Worm (Caenorhabditis elegans) whole organism, L3 larva: Measurements from ENCODE around the gene mrpl-2.
"Not testable (repeated sequence)": the region's sequence is repeated elsewhere in the genome, so short reads cannot be mapped to it uniquely, and the experiment has no call there.

Source experiments
- R02D3.7 ChIP-seq: fragments of 150-350 bp; optimal IDR thresholded peaks from 2 replicates; lab custom pipeline; 2014; ENCODE audit warnings: missing biosample characterization, missing genetic modification characterization
- aly-2 ChIP-seq: fragments of 150-350 bp; optimal IDR thresholded peaks from 2 replicates; lab custom pipeline; 2014; ENCODE audit warnings: missing biosample characterization, missing genetic modification characterization
- ama-1 ChIP-seq: fragments of 150-350 bp; optimal IDR thresholded peaks from 2 replicates; lab custom pipeline; 2018
- ceh-16 ChIP-seq: sonication (generic microtip); optimal IDR thresholded peaks from 2 replicates; lab custom pipeline; 2017; ENCODE audit warnings: missing biosample characterization, missing genetic modification characterization
- ceh-28 ChIP-seq: fragments of 150-350 bp; optimal IDR thresholded peaks from 2 replicates; lab custom pipeline; 2014; ENCODE audit warnings: missing biosample characterization, missing genetic modification reagents, missing genetic modification characterization
- ceh-82 ChIP-seq: fragments of 150-350 bp; optimal IDR thresholded peaks from 2 replicates; lab custom pipeline; 2014; ENCODE audit warnings: missing biosample characterization, missing genetic modification characterization
- ceh-9 ChIP-seq: sonication (generic microtip); optimal IDR thresholded peaks from 2 replicates; lab custom pipeline; 2018; ENCODE audit warnings: missing biosample characterization, missing genetic modification characterization
- daf-12 ChIP-seq: fragments of 150-350 bp; optimal IDR thresholded peaks from 2 replicates; lab custom pipeline; 2014; ENCODE audit warnings: missing biosample characterization, missing genetic modification reagents, missing genetic modification characterization
- elt-2 ChIP-seq: sonication (generic microtip); optimal IDR thresholded peaks from 2 replicates; lab custom pipeline; 2016; ENCODE audit warnings: missing genetic modification reagents, mild to moderate bottlenecking, missing genetic modification characterization, missing compliant biosample characterization
- elt-3 ChIP-seq, 3 experiments: fragments of 150-350 bp in 1 of 3; sonication (generic microtip) in 2 of 3; optimal IDR thresholded peaks; 2 replicates in 2 of 3; 4 replicates in 1 of 3; lab custom pipeline; 2014 to 2017; ENCODE audit warnings: missing biosample characterization in 3 of 3, missing genetic modification characterization in 3 of 3
- fkh-10 ChIP-seq: sonication (generic microtip); optimal IDR thresholded peaks from 2 replicates; lab custom pipeline; 2017; ENCODE audit warnings: missing biosample characterization, missing genetic modification reagents, missing genetic modification characterization
- fos-1 ChIP-seq: fragments of 150-350 bp; optimal IDR thresholded peaks from 2 replicates; lab custom pipeline; 2014; ENCODE audit warnings: missing biosample characterization, missing genetic modification characterization
- hmg-11 ChIP-seq: sonication (generic microtip); optimal IDR thresholded peaks from 2 replicates; lab custom pipeline; 2016; ENCODE audit warnings: missing genetic modification characterization, missing compliant biosample characterization
- jun-1 ChIP-seq: fragments of 150-350 bp; optimal IDR thresholded peaks from 2 replicates; lab custom pipeline; 2014; ENCODE audit warnings: missing biosample characterization, missing genetic modification reagents, missing genetic modification characterization
- mdl-1 ChIP-seq: fragments of 150-350 bp; optimal IDR thresholded peaks from 2 replicates; lab custom pipeline; 2014; ENCODE audit warnings: missing biosample characterization, missing genetic modification characterization
- mml-1 ChIP-seq: fragments of 150-350 bp; sonication (generic microtip); optimal IDR thresholded peaks from 3 replicates; lab custom pipeline; 2014; ENCODE audit warnings: missing biosample characterization, missing genetic modification characterization
- nfya-1 ChIP-seq: sonication (generic microtip); optimal IDR thresholded peaks from 2 replicates; lab custom pipeline; 2017; ENCODE audit warnings: missing genetic modification characterization, mild to moderate bottlenecking, missing compliant biosample characterization, antibody characterized with exemption, moderate library complexity; ENCODE audit not compliant: insufficient read depth
- nhr-11 ChIP-seq: fragments of 150-350 bp; optimal IDR thresholded peaks from 2 replicates; lab custom pipeline; 2014; ENCODE audit warnings: missing biosample characterization, missing genetic modification characterization
- nhr-23 ChIP-seq: fragments of 150-350 bp; optimal IDR thresholded peaks from 2 replicates; lab custom pipeline; 2014; ENCODE audit warnings: missing biosample characterization, missing genetic modification reagents, missing genetic modification characterization
- nhr-237 ChIP-seq: fragments of 150-350 bp; optimal IDR thresholded peaks from 2 replicates; lab custom pipeline; 2014; ENCODE audit warnings: missing biosample characterization, missing genetic modification characterization
- nhr-25 ChIP-seq: sonication (generic microtip); optimal IDR thresholded peaks from 2 replicates; lab custom pipeline; 2017; ENCODE audit warnings: missing biosample characterization, missing genetic modification characterization
- nhr-43 ChIP-seq: sonication (generic microtip); optimal IDR thresholded peaks from 2 replicates; lab custom pipeline; 2016; ENCODE audit warnings: mild to moderate bottlenecking, missing genetic modification characterization, missing compliant biosample characterization; ENCODE audit not compliant: poor library complexity, severe bottlenecking
- nhr-67 ChIP-seq: fragments of 150-350 bp; optimal IDR thresholded peaks from 2 replicates; lab custom pipeline; 2014; ENCODE audit warnings: missing biosample characterization, missing genetic modification characterization
- nhr-77 ChIP-seq: fragments of 150-350 bp; optimal IDR thresholded peaks from 2 replicates; lab custom pipeline; 2014; ENCODE audit warnings: missing biosample characterization, missing genetic modification characterization
- pha-4 ChIP-seq: fragments of 150-350 bp; optimal IDR thresholded peaks from 2 replicates; lab custom pipeline; 2014; ENCODE audit warnings: missing biosample characterization, missing genetic modification reagents, missing genetic modification characterization
- sea-2 ChIP-seq: fragments of 150-350 bp; sonication (generic microtip); optimal IDR thresholded peaks from 4 replicates; lab custom pipeline; 2014; ENCODE audit warnings: missing biosample characterization, missing genetic modification reagents, missing genetic modification characterization
- snpc-4 ChIP-seq: fragments of 150-350 bp; optimal IDR thresholded peaks from 2 replicates; lab custom pipeline; 2014; ENCODE audit warnings: missing biosample characterization, missing genetic modification characterization
- tbx-2 ChIP-seq: sonication (generic microtip); optimal IDR thresholded peaks from 2 replicates; lab custom pipeline; 2016; ENCODE audit warnings: mild to moderate bottlenecking, missing genetic modification characterization, missing compliant biosample characterization
- unc-39 ChIP-seq: sonication (generic microtip); optimal IDR thresholded peaks from 4 replicates; lab custom pipeline; 2017; ENCODE audit warnings: missing biosample characterization, missing genetic modification characterization
- unc-62 ChIP-seq: fragments of 150-350 bp; sonication (generic microtip); optimal IDR thresholded peaks from 4 replicates; lab custom pipeline; 2014; ENCODE audit warnings: missing biosample characterization, missing genetic modification reagents, missing genetic modification characterization
- ztf-11 ChIP-seq: fragments of 150-350 bp; optimal IDR thresholded peaks from 2 replicates; lab custom pipeline; 2014; ENCODE audit warnings: missing biosample characterization, missing genetic modification characterization

Gene mrpl-2

ce11 chrIV:768312-768711, 4.7 kb upstream of the mrpl-2 start, which contains the start of gene F56B3.2:
Gene F56B3.2, minus strand, starts transcription at chrIV:768584.
- peak; percentile 12 for TF ChIP-seq hmg-11 (tag; lab: Kevin White, UChicago)
- TF ChIP-seq ceh-9 (tag; lab: Kevin White, UChicago): no peak
- peak; percentile 50 for TF ChIP-seq nhr-23 (tag; lab: Kevin White, UChicago)
- no peak for TF ChIP-seq mdl-1 (tag; lab: Kevin White, UChicago)
- no peak for TF ChIP-seq nhr-77 (tag; lab: Kevin White, UChicago)
- peak; percentile 43 for TF ChIP-seq ceh-28 (tag; lab: Kevin White, UChicago)

- not testable (repeated sequence) for TF ChIP-seq daf-12, nhr-67, jun-1 (tag; lab: Kevin White, UChicago)
Observed at ce11 chrIV:771061-771460, 2.0 kb upstream of the mrpl-2 start, which contains the start of gene F56B3.9. Gene F56B3.9, plus strand, starts transcription at chrIV:771361.

DNA sequence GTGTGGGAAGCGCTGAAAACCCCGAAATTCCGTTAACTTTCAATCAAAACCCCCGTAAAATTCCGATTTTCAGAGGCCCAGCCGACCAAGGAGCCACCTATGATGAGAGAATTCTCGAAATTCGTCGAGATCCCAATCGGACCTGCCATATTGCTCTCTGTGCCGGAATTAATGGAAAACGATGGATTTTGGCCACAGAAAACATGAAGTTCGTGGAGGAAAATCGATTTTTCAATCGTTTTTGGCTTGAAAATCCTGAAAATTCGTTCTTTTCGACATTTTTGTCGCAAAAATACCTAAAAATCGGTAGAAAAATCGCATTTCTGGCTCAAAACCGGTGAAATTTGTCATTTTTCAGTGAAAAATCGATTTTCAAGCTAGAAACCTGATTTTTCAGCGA, 543 bp downstream of the mrpl-2 start:
- TF ChIP-seq nhr-43 (tag; lab: Kevin White, UChicago) (no peak), unc-62 (GFP tag; lab: Kevin White, UChicago) (no peak), elt-2 (no peak), hmg-11 (tag; lab: Kevin White, UChicago) (no peak), R02D3.7 (tag; lab: Kevin White, UChicago) (no peak), fkh-10 (no peak), ztf-11 (tag; lab: Kevin White, UChicago) (no peak), ceh-28 (tag; lab: Kevin White, UChicago) (no peak)
- TF ChIP-seq, all 47 proteins: peak for 0

DNA sequence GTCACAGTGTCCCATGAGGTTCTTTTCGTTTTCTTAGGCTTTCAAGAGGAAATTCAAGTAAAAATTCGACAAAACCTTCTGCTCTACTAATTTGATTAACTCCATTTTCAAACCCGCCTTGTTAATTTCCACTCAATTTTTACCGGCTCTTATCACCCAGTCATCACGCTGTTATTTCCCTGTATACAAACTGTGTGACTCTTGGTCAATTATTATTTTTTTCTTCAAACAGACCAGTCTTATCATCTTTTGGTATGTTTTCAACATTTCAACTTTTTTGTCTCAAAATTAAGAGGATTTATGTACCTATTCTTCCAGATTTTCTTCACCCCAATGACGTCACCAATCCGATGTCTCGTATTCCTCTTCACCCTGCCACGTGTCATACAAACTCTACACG, 5.4 kb downstream of the mrpl-2 start, which contains the start of gene ugt-52:
Gene ugt-52 (plus strand): TSS at position 301 of the 400 bp plus-strand sequence.
- TF ChIP-seq pha-4: peak; percentile 9
- no peak for TF ChIP-seq elt-3 (tag; optimal IDR thresholded peaks at IDR 0.05; lab: Kevin White, UChicago)

DNA sequence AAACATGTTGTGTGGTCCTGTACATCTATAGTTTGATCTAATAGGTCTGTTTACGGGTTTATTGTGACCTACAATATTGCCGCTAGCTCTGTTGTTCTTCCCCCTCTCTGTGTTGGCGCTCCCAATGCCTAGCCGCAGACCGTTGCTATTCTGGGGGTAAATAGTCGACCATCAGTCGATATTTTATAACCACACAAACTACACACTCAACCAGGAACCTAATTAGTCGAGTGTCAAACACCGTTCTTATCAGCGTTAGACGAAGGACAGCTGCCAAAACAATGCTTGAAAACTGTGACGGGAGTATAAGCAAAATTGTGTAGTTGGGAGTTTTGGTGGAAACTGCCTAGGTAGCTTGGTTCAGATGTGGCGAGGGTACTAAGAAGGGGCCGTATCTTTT, 9.4 kb downstream of the mrpl-2 start:
- TF ChIP-seq mml-1 (no peak), ztf-11 (tag; lab: Kevin White, UChicago) (no peak), tbx-2 (tag; lab: Kevin White, UChicago) (no peak), mdl-1 (tag; lab: Kevin White, UChicago) (no peak), aly-2 (tag; lab: Kevin White, UChicago) (no peak)
- TF ChIP-seq, all 47 proteins: peak for 0

ce11 chrIV:787755-788154, 14.7 kb downstream of the mrpl-2 start, which contains the start of gene F56B3.6:
Gene F56B3.6, plus strand, starts transcription at chrIV:788055.
- TF ChIP-seq nhr-67 (tag; lab: Kevin White, UChicago) (no peak), ceh-16 (no peak), elt-2 (no peak)
- TF ChIP-seq, all 47 proteins: peak for 0

DNA sequence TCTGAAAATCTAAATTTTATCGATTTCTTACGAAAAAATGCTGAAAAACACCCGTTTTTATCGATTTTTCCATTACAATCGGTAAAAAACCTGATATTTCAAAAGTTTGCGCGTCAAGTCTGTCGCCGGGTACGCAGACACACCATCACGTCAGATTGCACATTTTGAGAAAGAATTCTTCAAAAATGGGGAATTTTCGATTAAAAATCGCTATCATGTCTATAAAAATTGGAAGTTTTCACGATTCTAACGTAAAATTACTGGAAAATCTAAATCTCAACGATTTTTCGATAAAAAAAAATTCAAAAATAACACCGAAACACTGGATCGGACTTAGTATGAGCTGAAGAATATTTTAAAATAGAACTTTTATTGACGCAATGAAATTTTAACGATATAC, 21.2 kb downstream of the mrpl-2 start, which contains the start of gene F56B3.4:
Gene F56B3.4 (minus strand): TSS at position 1 of the 400 bp plus-strand sequence.
- TF ChIP-seq snpc-4 (no peak), fos-1 (tag; lab: Kevin White, UChicago) (no peak), aly-2 (tag; lab: Kevin White, UChicago) (no peak), nfya-1 (tag; lab: Kevin White, UChicago) (no peak), R02D3.7 (tag; lab: Kevin White, UChicago) (no peak), sea-2 (GFP tag; lab: Kevin White, UChicago) (no peak), unc-39 (tag; lab: Kevin White, UChicago) (no peak), ceh-16 (no peak), nhr-23 (tag; lab: Kevin White, UChicago) (no peak), ceh-82 (tag; lab: Kevin White, UChicago) (no peak), nhr-43 (tag; lab: Kevin White, UChicago) (no peak), nhr-25 (tag; lab: Kevin White, UChicago) (no peak), tbx-2 (tag; lab: Kevin White, UChicago) (no peak), elt-2 (no peak), nhr-237 (tag; lab: Kevin White, UChicago) (no peak), daf-12 (tag; lab: Kevin White, UChicago) (no peak), nhr-11 (tag; lab: Kevin White, UChicago) (no peak), ama-1 (lab: Kevin White, UChicago) (no peak), hmg-11 (tag; lab: Kevin White, UChicago) (no peak), mml-1 (no peak)
